ENCODE assay signal across 1 worm cellular context in the genomic region with DNA sequence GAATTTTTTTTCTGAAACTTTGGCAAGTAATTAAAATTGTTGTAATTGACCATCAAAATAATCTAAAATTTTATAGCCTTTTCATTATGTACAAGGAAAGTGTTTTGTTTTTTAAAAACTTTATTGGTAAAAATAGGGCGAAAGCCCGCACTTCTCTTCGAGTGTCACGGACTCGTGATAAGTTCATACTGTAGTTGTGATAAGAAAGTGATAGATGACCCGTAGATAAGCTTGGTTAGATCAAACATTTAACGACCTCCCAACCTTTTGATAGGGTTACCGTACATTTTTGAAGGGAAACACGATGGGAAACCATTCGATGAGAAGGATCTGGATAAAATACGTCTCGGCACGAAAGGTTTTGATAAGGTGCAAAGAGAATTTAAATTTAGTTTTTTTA.
TF ChIP-seq lines count a peak whose summit lies in the region.

No protein-coding gene starts in this region.

TF ChIP-seq in whole organism, L1 larva, 84 proteins besides CTCF, POLR2A, EP300 and RAD21 (continued from another document):
- TF ChIP-seq Y116A8C.19 (tag; optimal IDR thresholded peaks at IDR 0.05; lab: Kevin White, UChicago; ENCODE audit: borderline replicate concordance), result no peak
